Fruit fly (Drosophila melanogaster): ENCODE measurements around the gene CG17328.

CG17328 gene

dm6 chr2L:16325515-16326257 lies 25.9 kb downstream of the CG17328 start, which contains the start of gene cact (continued):
- peak; percentile 50 for TF ChIP-seq CG1603 (tag; optimal IDR thresholded peaks at IDR 0.05)
- TF ChIP-seq Drgx (GFP tag; IDR thresholded peaks at IDR 0.05), result peak; percentile 91
- TF ChIP-seq CG17829 (tag; optimal IDR thresholded peaks at IDR 0.05), result peak; percentile 95
- peak; percentile 90 for TF ChIP-seq CG1647 (GFP tag; optimal IDR thresholded peaks at IDR 0.05)
- TF ChIP-seq CkIIα-i1 (GFP tag; IDR thresholded peaks at IDR 0.05), result peak; percentile 38; the same call in 1 of the 2 replicates
- peak; percentile 80 for TF ChIP-seq schlank (tag; optimal IDR thresholded peaks at IDR 0.05)
- TF ChIP-seq toy (GFP tag; IDR thresholded peaks at IDR 0.05), result no peak
- TF ChIP-seq CG2199 (GFP tag; IDR thresholded peaks at IDR 0.05), result peak; percentile 87
- peak; percentile 87 for TF ChIP-seq CG32767 (GFP tag; IDR thresholded peaks at IDR 0.05)
- TF ChIP-seq CG12942 (GFP tag; optimal IDR thresholded peaks at IDR 0.05), result peak; percentile 90
- peak; percentile 83 for TF ChIP-seq CG3838 (GFP tag; optimal IDR thresholded peaks at IDR 0.05)
- TF ChIP-seq dm (GFP tag; optimal IDR thresholded peaks at IDR 0.05), result peak; percentile 92
- peak; percentile 72 for TF ChIP-seq HLHmδ (GFP tag; optimal IDR thresholded peaks at IDR 0.05)
- no peak for TF ChIP-seq dan (GFP tag; IDR thresholded peaks at IDR 0.05)
- TF ChIP-seq CG8290 (GFP tag; optimal IDR thresholded peaks at IDR 0.05), result peak; percentile 79
- TF ChIP-seq CG8290 (tag; optimal IDR thresholded peaks at IDR 0.05), result peak; percentile 27 to 54
- no peak for TF ChIP-seq Opbp (GFP tag; IDR thresholded peaks at IDR 0.05; ENCODE audit: partially characterized antibody)
- TF ChIP-seq CG11247 (GFP tag; IDR thresholded peaks at IDR 0.05), result peak; percentile 85
- peak; percentile 97 for TF ChIP-seq gem (tag; optimal IDR thresholded peaks at IDR 0.05)
- TF ChIP-seq gt (GFP tag; IDR thresholded peaks at IDR 0.05), result peak; percentile 71; the same call in 1 of the 2 replicates
- peak; percentile 83 for TF ChIP-seq CG10959 (GFP tag; IDR thresholded peaks at IDR 0.05)
- TF ChIP-seq wdn (GFP tag; IDR thresholded peaks at IDR 0.05), result peak; percentile 73
- peak; percentile 95 for TF ChIP-seq CG2712 (tag; optimal IDR thresholded peaks at IDR 0.05)
- peak; percentile 88 for TF ChIP-seq fd3F (GFP tag; optimal IDR thresholded peaks at IDR 0.05)
- peak; percentile 94 for TF ChIP-seq abd-A (tag; optimal IDR thresholded peaks at IDR 0.05)
- peak; percentile 83 for TF ChIP-seq CG4730 (GFP tag; IDR thresholded peaks at IDR 0.05)
- peak; percentile 64 for TF ChIP-seq Hand (GFP tag; optimal IDR thresholded peaks at IDR 0.05)
- peak; percentile 89 for TF ChIP-seq E2f1 (GFP tag; IDR thresholded peaks at IDR 0.05)
- peak; percentile 99 for TF ChIP-seq Ets65A (GFP tag)
- TF ChIP-seq bab2 (GFP tag; optimal IDR thresholded peaks at IDR 0.05), result peak; percentile 94
- peak; percentile 85 for TF ChIP-seq CG10462 (GFP tag; optimal IDR thresholded peaks at IDR 0.05)
- TF ChIP-seq C15 (GFP tag; IDR thresholded peaks at IDR 0.05), result 0 out of 3 replicates have a peak, but pooled peaks have one; percentile 53
- TF ChIP-seq tin (GFP tag; optimal IDR thresholded peaks at IDR 0.05), result peak; percentile 91
- TF ChIP-seq CG2116 (GFP tag; optimal IDR thresholded peaks at IDR 0.05), result peak; percentile 84
- TF ChIP-seq Nf-YB (GFP tag; optimal IDR thresholded peaks at IDR 0.05), result peak; percentile 82
- peak; percentile 85 for TF ChIP-seq CG18764 (GFP tag; optimal IDR thresholded peaks at IDR 0.05)
- peak; percentile 4 for TF ChIP-seq bigmax (GFP tag; optimal IDR thresholded peaks at IDR 0.05)
- peak; percentile 90 for TF ChIP-seq esg (GFP tag; conservative IDR thresholded peaks at IDR 0.05)
- TF ChIP-seq CG12071 (GFP tag; optimal IDR thresholded peaks at IDR 0.05), result peak; percentile 68
- 0 out of 3 replicates have a peak, but pooled peaks have one; percentile 14 for TF ChIP-seq z (GFP tag; IDR thresholded peaks at IDR 0.05)
- TF ChIP-seq CG17328 (GFP tag; IDR thresholded peaks at IDR 0.05), result peak; percentile 91
- TF ChIP-seq danr (GFP tag; IDR thresholded peaks at IDR 0.05), result peak; percentile 74
- peak; percentile 82 for TF ChIP-seq CG31224 (GFP tag; IDR thresholded peaks at IDR 0.05)
- TF ChIP-seq ftz-f1 (GFP tag; optimal IDR thresholded peaks at IDR 0.05), result peak; percentile 27
- TF ChIP-seq CG4424 (GFP tag; optimal IDR thresholded peaks at IDR 0.05), result peak; percentile 92
- no peak for TF ChIP-seq Gsc (GFP tag; IDR thresholded peaks at IDR 0.05)
- TF ChIP-seq Tbp (GFP tag; optimal IDR thresholded peaks at IDR 0.05), result no peak
- TF ChIP-seq Deaf1 (tag; optimal IDR thresholded peaks at IDR 0.05), result peak; percentile 73
- peak; percentile 86 for TF ChIP-seq CG4328 (GFP tag; optimal IDR thresholded peaks at IDR 0.05)
- TF ChIP-seq CG6791 (GFP tag; IDR thresholded peaks at IDR 0.05; ENCODE audit: partially characterized antibody), result 0 out of 3 replicates have a peak, but pooled peaks have one; percentile 12
- peak; percentile 93 for TF ChIP-seq Fer3 (tag; optimal IDR thresholded peaks at IDR 0.05)

All from whole organism, embryonic.